Worm (Caenorhabditis elegans): ENCODE data around the gene F18E3.12.

F18E3.12 gene

DNA sequence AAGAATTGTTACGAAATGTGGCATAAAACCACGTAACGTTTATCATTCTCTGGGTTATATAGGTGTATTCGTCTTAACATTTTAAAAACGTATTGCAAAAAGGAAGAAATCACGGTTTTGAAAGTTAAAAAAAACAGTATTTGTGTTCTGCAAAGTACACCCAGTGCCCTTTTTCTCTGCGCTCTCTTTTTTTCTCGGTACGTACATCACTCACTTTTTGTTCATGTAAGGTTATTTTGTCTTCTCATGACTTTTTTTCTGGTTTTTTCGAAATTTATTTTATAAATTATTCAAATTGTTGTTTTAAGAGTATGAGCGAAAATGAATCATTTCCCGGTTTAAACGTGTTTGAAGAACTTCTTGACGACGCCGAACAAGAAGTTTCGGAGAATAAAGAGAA lies 32.2 kb downstream of the F18E3.12 start, which contains the start of gene F25E5.5:
TSS of gene F25E5.5 (plus strand) at position 301 of the 400 bp plus-strand sequence.
- TF ChIP-seq snpc-4 (tag; optimal IDR thresholded peaks at IDR 0.05): no peak
- no peak for TF ChIP-seq egl-27 (tag; optimal IDR thresholded peaks at IDR 0.05)
- no peak for TF ChIP-seq lsy-2 (tag; optimal IDR thresholded peaks at IDR 0.05)
- no peak for TF ChIP-seq unc-55 (GFP tag; optimal IDR thresholded peaks at IDR 0.05)
- no peak for TF ChIP-seq sma-3 (GFP tag; optimal IDR thresholded peaks at IDR 0.05)
- TF ChIP-seq C34F6.9 (tag; optimal IDR thresholded peaks at IDR 0.05): no peak
- TF ChIP-seq elt-1 (tag; optimal IDR thresholded peaks at IDR 0.05): no peak
- no peak for TF ChIP-seq gmeb-1 (tag; optimal IDR thresholded peaks at IDR 0.05)
- no peak for TF ChIP-seq lin-13 (GFP tag; optimal IDR thresholded peaks at IDR 0.05)
- no peak for TF ChIP-seq lin-11 (tag; optimal IDR thresholded peaks at IDR 0.05)
- no peak for TF ChIP-seq peb-1 (tag; optimal IDR thresholded peaks at IDR 0.05)
- TF ChIP-seq ceh-82 (tag; optimal IDR thresholded peaks at IDR 0.05): no peak
- TF ChIP-seq sem-4 (tag; optimal IDR thresholded peaks at IDR 0.05): no peak
- TF ChIP-seq unc-39 (tag; optimal IDR thresholded peaks at IDR 0.05): no peak

DNA sequence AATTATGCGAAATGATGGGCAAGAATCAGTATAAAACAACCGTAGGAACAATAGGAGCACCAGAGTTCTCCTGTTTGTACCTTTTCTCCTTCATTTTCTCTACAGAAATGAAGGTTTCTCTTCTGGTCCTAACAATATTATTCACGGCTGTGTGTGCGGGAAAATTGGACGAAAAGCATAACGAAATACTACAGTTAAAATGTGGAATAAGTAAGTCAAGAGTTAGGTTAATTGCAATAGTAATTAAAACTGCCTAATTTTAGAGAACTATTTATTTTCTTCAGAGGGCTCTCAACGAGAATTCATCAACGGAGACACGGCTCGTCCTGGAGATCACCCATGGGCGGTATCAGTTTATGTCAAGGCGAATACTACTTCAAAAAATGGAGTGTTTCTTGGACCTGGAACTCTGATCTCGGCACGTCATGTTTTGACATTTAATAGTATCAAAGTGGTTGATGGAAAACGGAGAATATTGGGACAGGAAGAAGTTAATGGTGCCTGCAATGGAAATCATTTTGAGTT lies 34.6 kb downstream of the F18E3.12 start, which contains the start of gene try-12:
TSS of gene try-12 (plus strand) at position 51 of the 525 bp plus-strand sequence.
- TF ChIP-seq alr-1 (tag; optimal IDR thresholded peaks at IDR 0.05): no peak
- no peak for TF ChIP-seq Y55F3AM.14 (GFP tag; optimal IDR thresholded peaks at IDR 0.05)
- no peak for TF ChIP-seq nhr-25 (tag; optimal IDR thresholded peaks at IDR 0.05)
- no peak for TF ChIP-seq blmp-1 (tag; optimal IDR thresholded peaks at IDR 0.05; ENCODE audit: insufficient read depth)
- no peak for TF ChIP-seq gmeb-1 (tag; optimal IDR thresholded peaks at IDR 0.05)

DNA sequence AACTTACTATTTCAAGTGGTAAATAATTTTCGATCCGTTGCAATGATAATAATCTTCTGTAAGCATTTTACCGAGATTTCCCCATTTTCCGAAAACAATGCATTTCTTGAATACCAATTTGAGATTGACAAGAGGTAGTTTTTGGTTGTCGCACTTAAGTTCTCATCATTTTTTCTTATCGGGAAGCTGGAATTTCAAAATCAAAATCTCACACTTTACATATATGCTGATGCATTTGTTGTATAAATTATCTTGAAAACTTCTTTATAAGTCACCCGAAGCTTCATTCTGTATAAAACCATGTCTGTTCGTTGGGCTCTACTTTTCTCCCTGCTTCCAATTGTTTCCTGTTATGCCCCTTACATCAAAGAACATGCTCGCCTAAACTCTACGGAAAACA lies 36.6 kb downstream of the F18E3.12 start, which contains the start of gene try-11:
TSS of gene try-11 (plus strand) at position 301 of the 400 bp plus-strand sequence.
- TF ChIP-seq nhr-6 (tag; optimal IDR thresholded peaks at IDR 0.05) (no peak), lin-11 (tag; optimal IDR thresholded peaks at IDR 0.05) (no peak), aly-2 (tag; optimal IDR thresholded peaks at IDR 0.05) (no peak), crh-2 (tag; optimal IDR thresholded peaks at IDR 0.05) (no peak), nhr-10 (tag; optimal IDR thresholded peaks at IDR 0.05) (no peak), sma-9 (GFP tag; optimal IDR thresholded peaks at IDR 0.05) (no peak), sma-9 (tag; optimal IDR thresholded peaks at IDR 0.05) (no peak), C34F6.9 (tag; optimal IDR thresholded peaks at IDR 0.05) (no peak), ztf-11 (tag; optimal IDR thresholded peaks at IDR 0.05) (no peak)

DNA sequence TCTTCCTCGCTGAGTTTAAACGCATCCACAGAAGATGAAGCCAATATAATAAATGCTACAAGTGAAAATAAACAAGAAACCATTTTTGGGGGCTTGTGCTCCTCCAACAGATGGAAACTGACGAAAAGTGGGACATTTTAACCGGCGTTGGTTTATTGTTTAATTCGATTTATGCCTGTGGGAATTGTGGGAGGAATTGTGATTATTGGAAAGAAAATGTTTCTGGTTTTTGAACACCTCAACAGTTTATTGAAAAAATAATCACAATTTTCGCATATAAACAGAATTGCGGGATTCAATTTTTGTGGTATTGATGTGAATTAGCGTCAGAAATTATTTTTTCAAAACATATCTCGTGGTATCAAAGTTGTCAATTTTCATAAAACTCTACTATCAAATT lies 39.5 kb downstream of the F18E3.12 start, which contains the start of gene try-8:
TSS of gene try-8 (minus strand) at position 101 of the 400 bp plus-strand sequence.
- TF ChIP-seq snpc-4 (tag; optimal IDR thresholded peaks at IDR 0.05): no peak
- TF ChIP-seq skn-1 (tag; optimal IDR thresholded peaks at IDR 0.05): no peak
- TF ChIP-seq peb-1 (tag; optimal IDR thresholded peaks at IDR 0.05): no peak
- TF ChIP-seq ama-1 (optimal IDR thresholded peaks at IDR 0.05): no peak
- no peak for TF ChIP-seq zag-1 (tag; optimal IDR thresholded peaks at IDR 0.05)
- TF ChIP-seq sem-4 (tag; optimal IDR thresholded peaks at IDR 0.05): no peak
- TF ChIP-seq nhr-237 (tag; optimal IDR thresholded peaks at IDR 0.05): no peak
- TF ChIP-seq gmeb-1 (tag; optimal IDR thresholded peaks at IDR 0.05): no peak
- TF ChIP-seq nhr-6 (tag; optimal IDR thresholded peaks at IDR 0.05): no peak
- no peak for TF ChIP-seq elt-3 (tag; optimal IDR thresholded peaks at IDR 0.05)

DNA sequence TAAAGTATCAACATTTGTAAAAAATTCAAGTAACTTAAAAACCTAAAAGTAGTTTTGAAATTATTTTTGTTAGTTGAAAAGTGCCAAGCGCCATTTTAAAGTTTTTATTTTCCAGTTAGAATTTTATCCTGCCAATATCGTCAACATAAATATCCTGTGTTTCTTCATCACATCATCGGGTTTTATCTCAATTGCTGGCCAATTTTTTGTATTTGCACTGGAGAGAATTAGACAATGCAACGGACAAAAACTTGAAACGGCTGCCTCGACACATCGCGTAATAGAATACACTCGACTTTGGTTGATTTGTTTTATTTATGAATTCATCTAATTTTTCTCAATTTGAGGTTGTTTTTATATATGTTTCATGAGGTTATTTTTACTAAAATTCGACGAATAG lies 40.2 kb downstream of the F18E3.12 start, which contains the start of gene F25E5.2:
TSS of gene F25E5.2 (plus strand) at position 301 of the 400 bp plus-strand sequence.
- TF ChIP-seq lin-13 (GFP tag; optimal IDR thresholded peaks at IDR 0.05): no peak
- no peak for TF ChIP-seq elt-3 (tag; optimal IDR thresholded peaks at IDR 0.05)
- TF ChIP-seq nhr-237 (tag; optimal IDR thresholded peaks at IDR 0.05): no peak
- no peak for TF ChIP-seq gmeb-1 (tag; optimal IDR thresholded peaks at IDR 0.05)
- no peak for TF ChIP-seq dmd-4 (tag; optimal IDR thresholded peaks at IDR 0.05)
- no peak for TF ChIP-seq zag-1 (tag; optimal IDR thresholded peaks at IDR 0.05)
- TF ChIP-seq mdl-1 (tag; optimal IDR thresholded peaks at IDR 0.05): no peak

DNA sequence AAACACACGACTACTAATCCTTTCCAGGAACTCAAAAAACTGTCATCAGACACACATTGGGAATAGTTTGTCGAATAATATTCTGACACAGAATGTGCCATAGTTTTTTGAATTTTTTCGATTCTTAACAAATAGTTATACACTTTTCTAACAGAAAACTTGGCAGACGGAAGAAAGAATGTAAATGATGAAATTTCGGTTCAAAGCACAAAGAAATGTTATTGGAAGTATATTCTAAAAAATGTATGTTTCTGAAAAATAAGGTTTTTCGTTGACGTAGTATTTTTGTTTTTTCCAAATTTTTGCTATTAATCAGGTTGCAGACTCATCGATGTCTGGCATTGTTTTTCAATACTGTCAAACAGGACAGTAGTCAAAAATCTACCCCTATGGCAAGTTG lies 46.1 kb downstream of the F18E3.12 start, which contains the start of gene srh-92:
TSS of gene srh-92 (minus strand) at position 101 of the 400 bp plus-strand sequence.
- TF ChIP-seq F13H6.1 (tag; optimal IDR thresholded peaks at IDR 0.05): no peak
